Fruit fly (Drosophila melanogaster) whole organism, pupa: Measurements from ENCODE around the gene mRpL20.

Source experiments
- CG10348 ChIP-seq: fragments of 200-800 bp; sonication (Bioruptor generic); IDR thresholded peaks from 2 replicates; pipeline ENCODE4 v1.3.6; 2022; ENCODE audit warnings: missing biosample characterization, missing genetic modification characterization
- CG15710 ChIP-seq: fragments of 200-800 bp; sonication (Bioruptor generic); optimal IDR thresholded peaks from 2 replicates; lab custom pipeline; 2018; ENCODE audit warnings: missing biosample characterization, mild to moderate bottlenecking, missing genetic modification characterization, moderate library complexity
- CG17806 ChIP-seq: fragments of 200-800 bp; sonication (Bioruptor generic); optimal IDR thresholded peaks from 2 replicates; lab custom pipeline; 2018; ENCODE audit warnings: missing biosample characterization, mild to moderate bottlenecking, missing genetic modification characterization, moderate library complexity
- CG4496 ChIP-seq: fragments of 200-800 bp; sonication (Bioruptor generic); IDR thresholded peaks from 3 replicates; pipeline ENCODE4 v1.3.6; 2022; ENCODE audit warnings: missing biosample characterization, missing genetic modification characterization

DNA sequence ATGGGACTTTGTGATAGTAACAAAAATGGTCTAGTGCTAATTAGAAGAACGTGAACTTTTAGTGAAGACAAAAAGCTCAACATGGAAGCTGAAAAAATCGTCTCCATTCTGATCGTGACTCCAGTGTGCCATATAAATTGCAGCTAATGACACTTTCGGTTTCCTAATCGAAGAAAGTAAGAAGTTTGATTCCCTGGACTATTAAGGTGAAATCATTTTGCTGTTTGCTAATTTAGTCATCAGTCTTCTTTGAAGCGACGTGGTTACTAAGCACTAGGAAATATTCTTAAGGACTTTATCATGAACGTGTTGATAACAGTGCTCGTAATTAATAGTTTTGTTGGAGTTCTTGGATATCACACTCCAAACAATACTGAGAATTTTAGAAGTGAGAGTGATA lies 45.1 kb upstream of the mRpL20 start, which contains the start of gene CG34429:
- TF ChIP-seq CG4496 (GFP tag; lab: Robert Waterston, UW) (no peak), CG17806 (tag; lab: Kevin White, UChicago) (no peak), CG15710 (tag; lab: Kevin White, UChicago) (no peak), CG10348 (GFP tag; lab: Robert Waterston, UW) (no peak)
